Worm (Caenorhabditis elegans) whole organism, mixed stage, embryonic: ENCODE measurements around the gene clec-85.

Source experiments
- M03D4.4 ChIP-seq: sonication (generic microtip); optimal IDR thresholded peaks from 2 replicates; lab custom pipeline; 2017; ENCODE audit warnings: mild to moderate bottlenecking, missing genetic modification characterization, missing compliant biosample characterization
- bed-3 ChIP-seq: fragments of 200-800 bp; sonication (Bioruptor generic); optimal IDR thresholded peaks from 3 replicates; lab custom pipeline; 2018; ENCODE audit warnings: mild to moderate bottlenecking, missing genetic modification characterization, moderate library complexity, missing compliant biosample characterization
- blmp-1 ChIP-seq: fragments of 150-350 bp; optimal IDR thresholded peaks from 2 replicates; lab custom pipeline; 2014; ENCODE audit warnings: missing biosample characterization, missing genetic modification characterization
- ceh-39 ChIP-seq: fragments of 150-350 bp; optimal IDR thresholded peaks from 2 replicates; lab custom pipeline; 2014; ENCODE audit warnings: missing biosample characterization, missing genetic modification characterization
- ceh-43 ChIP-seq: fragments of 200-800 bp; sonication (Bioruptor generic); optimal IDR thresholded peaks from 2 replicates; lab custom pipeline; 2018; ENCODE audit warnings: mild to moderate bottlenecking, missing genetic modification characterization, moderate library complexity, missing compliant biosample characterization
- ceh-83 ChIP-seq: fragments of 200-800 bp; sonication (Bioruptor generic); optimal IDR thresholded peaks from 2 replicates; lab custom pipeline; 2018; ENCODE audit warnings: mild to moderate bottlenecking, missing genetic modification characterization, missing compliant biosample characterization
- ces-1 ChIP-seq: fragments of 150-350 bp; optimal IDR thresholded peaks from 2 replicates; lab custom pipeline; 2014; ENCODE audit warnings: missing biosample characterization, missing genetic modification reagents, missing genetic modification characterization
- cnd-1 ChIP-seq: fragments of 200-800 bp; sonication (Bioruptor generic); optimal IDR thresholded peaks from 2 replicates; lab custom pipeline; 2018; ENCODE audit warnings: mild to moderate bottlenecking, missing genetic modification characterization, missing compliant biosample characterization
- drap-1 ChIP-seq: fragments of 200-800 bp; sonication (Bioruptor generic); optimal IDR thresholded peaks from 3 replicates; lab custom pipeline; 2018; ENCODE audit warnings: mild to moderate bottlenecking, missing genetic modification characterization, missing compliant biosample characterization
- elt-1 ChIP-seq: sonication (generic microtip); optimal IDR thresholded peaks from 2 replicates; lab custom pipeline; 2017; ENCODE audit warnings: missing genetic modification characterization, mild to moderate bottlenecking, missing compliant biosample characterization, antibody characterized with exemption, moderate library complexity, borderline replicate concordance; ENCODE audit not compliant: insufficient read depth
- elt-3 ChIP-seq: fragments of 150-350 bp; optimal IDR thresholded peaks from 2 replicates; lab custom pipeline; 2014; ENCODE audit warnings: missing biosample characterization, missing genetic modification characterization
- flh-1 ChIP-seq: fragments of 200-800 bp; sonication (Bioruptor generic); optimal IDR thresholded peaks from 2 replicates; lab custom pipeline; 2018; ENCODE audit warnings: mild to moderate bottlenecking, missing genetic modification characterization, moderate library complexity, missing compliant biosample characterization
- ham-2 ChIP-seq: fragments of 200-800 bp; sonication (Bioruptor generic); optimal IDR thresholded peaks from 2 replicates; lab custom pipeline; 2018; ENCODE audit warnings: mild to moderate bottlenecking, missing genetic modification characterization, missing compliant biosample characterization
- hlh-1 ChIP-seq: fragments of 150-350 bp; optimal IDR thresholded peaks from 2 replicates; lab custom pipeline; 2014; ENCODE audit warnings: missing biosample characterization, missing genetic modification reagents, missing genetic modification characterization
- lin-13 ChIP-seq: fragments of 150-350 bp; optimal IDR thresholded peaks from 2 replicates; lab custom pipeline; 2014; ENCODE audit warnings: missing biosample characterization, missing genetic modification characterization
- lin-32 ChIP-seq: fragments of 200-800 bp; sonication (Bioruptor generic); optimal IDR thresholded peaks from 2 replicates; lab custom pipeline; 2018; ENCODE audit warnings: mild to moderate bottlenecking, missing genetic modification characterization, missing compliant biosample characterization
- lsy-2 ChIP-seq: fragments of 150-350 bp; optimal IDR thresholded peaks from 2 replicates; lab custom pipeline; 2014; ENCODE audit warnings: missing biosample characterization, missing genetic modification characterization
- mab-5 ChIP-seq: fragments of 150-350 bp; optimal IDR thresholded peaks from 2 replicates; lab custom pipeline; 2014; ENCODE audit warnings: missing biosample characterization, missing genetic modification characterization
- mep-1 ChIP-seq: fragments of 150-350 bp; optimal IDR thresholded peaks from 2 replicates; lab custom pipeline; 2017; ENCODE audit warnings: missing biosample characterization, missing genetic modification reagents, missing genetic modification characterization, inconsistent platforms
- mls-2 ChIP-seq: sonication (generic microtip); optimal IDR thresholded peaks from 2 replicates; lab custom pipeline; 2016; ENCODE audit warnings: mild to moderate bottlenecking, missing genetic modification characterization, moderate library complexity, missing compliant biosample characterization
- nhr-12 ChIP-seq: fragments of 150-350 bp; optimal IDR thresholded peaks from 2 replicates; lab custom pipeline; 2014; ENCODE audit warnings: missing biosample characterization, missing genetic modification characterization
- nhr-2 ChIP-seq: fragments of 150-350 bp; optimal IDR thresholded peaks from 2 replicates; lab custom pipeline; 2014; ENCODE audit warnings: missing biosample characterization, missing genetic modification characterization
- nhr-237 ChIP-seq: fragments of 150-350 bp; optimal IDR thresholded peaks from 2 replicates; lab custom pipeline; 2014; ENCODE audit warnings: missing biosample characterization, missing genetic modification characterization
- nhr-28 ChIP-seq: fragments of 150-350 bp; optimal IDR thresholded peaks from 2 replicates; lab custom pipeline; 2014; ENCODE audit warnings: missing biosample characterization, missing genetic modification characterization
- nhr-76 ChIP-seq: sonication (generic microtip); optimal IDR thresholded peaks from 2 replicates; lab custom pipeline; 2017; ENCODE audit warnings: missing biosample characterization, missing genetic modification characterization
- pha-4 ChIP-seq: fragments of 150-350 bp; optimal IDR thresholded peaks from 2 replicates; lab custom pipeline; 2018; ENCODE audit warnings: missing biosample characterization, missing genetic modification reagents, missing genetic modification characterization
- sem-2 ChIP-seq: fragments of 200-800 bp; sonication (Bioruptor generic); optimal IDR thresholded peaks from 2 replicates; lab custom pipeline; 2018; ENCODE audit warnings: mild to moderate bottlenecking, missing genetic modification characterization, missing compliant biosample characterization
- snpc-4 ChIP-seq: fragments of 150-350 bp; optimal IDR thresholded peaks from 2 replicates; lab custom pipeline; 2014; ENCODE audit warnings: missing biosample characterization, missing genetic modification characterization
- sptf-1 ChIP-seq: sonication (generic microtip); optimal IDR thresholded peaks from 2 replicates; lab custom pipeline; 2017; ENCODE audit warnings: mild to moderate bottlenecking, missing genetic modification characterization, moderate library complexity, missing compliant biosample characterization
- tbx-8 ChIP-seq: fragments of 200-800 bp; sonication (Bioruptor generic); optimal IDR thresholded peaks from 2 replicates; lab custom pipeline; 2018; ENCODE audit warnings: mild to moderate bottlenecking, missing genetic modification characterization, moderate library complexity, missing compliant biosample characterization
- unc-120 ChIP-seq: sonication (generic microtip); optimal IDR thresholded peaks from 2 replicates; lab custom pipeline; 2017; ENCODE audit warnings: missing genetic modification characterization, missing compliant biosample characterization; ENCODE audit not compliant: poor library complexity, severe bottlenecking
- unc-39 ChIP-seq: fragments of 150-350 bp; optimal IDR thresholded peaks from 2 replicates; lab custom pipeline; 2014; ENCODE audit warnings: missing biosample characterization, missing genetic modification characterization
- unc-62 ChIP-seq: fragments of 150-350 bp; optimal IDR thresholded peaks from 2 replicates; lab custom pipeline; 2014; ENCODE audit warnings: missing biosample characterization, missing genetic modification reagents, missing genetic modification characterization
- zip-8 ChIP-seq: fragments of 150-350 bp; optimal IDR thresholded peaks from 2 replicates; lab custom pipeline; 2014; ENCODE audit warnings: missing biosample characterization, missing genetic modification characterization
- ztf-11 ChIP-seq: fragments of 150-350 bp; optimal IDR thresholded peaks from 2 replicates; lab custom pipeline; 2014; ENCODE audit warnings: missing biosample characterization, missing genetic modification characterization

clec-85 gene

ce11 chrIV:2803652-2804051, 47.0 kb upstream of the clec-85 start, which contains the start of gene Y54G2A.32:
Gene Y54G2A.32, plus strand, starts transcription at chrIV:2803952.
- no peak for TF ChIP-seq drap-1 (GFP tag; lab: Kevin White, UChicago)
- no peak for TF ChIP-seq M03D4.4 (tag; lab: Kevin White, UChicago)
- TF ChIP-seq ham-2 (GFP tag; lab: Kevin White, UChicago), result no peak
- TF ChIP-seq sptf-1 (tag; lab: Kevin White, UChicago), result no peak
- no peak for TF ChIP-seq nhr-237 (tag; lab: Kevin White, UChicago)
- TF ChIP-seq mep-1 (tag; lab: Kevin White, UChicago), result no peak
- no peak for TF ChIP-seq cnd-1 (tag; lab: Kevin White, UChicago)
- no peak for TF ChIP-seq flh-1 (GFP tag; lab: Kevin White, UChicago)
- no peak for TF ChIP-seq pha-4 (tag; lab: Kevin White, UChicago)
- no peak for TF ChIP-seq elt-1
- TF ChIP-seq ceh-83 (GFP tag; lab: Kevin White, UChicago), result no peak
- TF ChIP-seq nhr-2, result no peak
- TF ChIP-seq ces-1 (GFP tag; lab: Kevin White, UChicago), result no peak
- TF ChIP-seq unc-120 (tag; lab: Kevin White, UChicago), result no peak

DNA sequence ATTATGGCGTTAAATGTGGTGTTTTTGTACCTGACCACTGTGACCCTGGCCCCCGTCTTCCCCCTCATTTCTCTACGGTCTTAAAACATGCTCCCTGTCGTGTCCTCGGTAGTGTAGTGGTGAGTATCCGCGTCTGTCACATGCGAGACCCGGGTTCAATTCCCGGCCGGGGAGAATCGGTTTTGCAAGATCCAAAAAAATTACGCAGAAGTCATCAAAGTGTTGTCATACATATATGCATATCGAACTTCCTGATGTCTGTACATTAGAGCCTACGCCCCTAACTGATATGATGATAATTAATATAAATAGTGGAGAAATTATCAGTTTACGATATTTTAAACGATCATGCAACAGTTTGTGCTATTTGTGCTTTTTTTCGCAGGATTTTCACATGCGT, 45.2 kb upstream of the clec-85 start, which contains the start of gene Y54G2A.45:
TSS of gene Y54G2A.45 (plus strand) at position 333 of the 400 bp plus-strand sequence.
- TF ChIP-seq pha-4 (tag; lab: Kevin White, UChicago) (no peak), unc-62 (GFP tag; lab: Kevin White, UChicago) (no peak), ces-1 (GFP tag; lab: Kevin White, UChicago) (no peak), lin-32 (peak; percentile 28), mab-5 (tag; lab: Kevin White, UChicago) (no peak), snpc-4 (tag; lab: Kevin White, UChicago) (no peak), cnd-1 (tag; lab: Kevin White, UChicago) (peak; percentile 78), unc-39 (tag; lab: Kevin White, UChicago) (no peak), nhr-28 (tag; lab: Kevin White, UChicago) (no peak), drap-1 (GFP tag; lab: Kevin White, UChicago) (peak; percentile 66), ceh-43 (GFP tag; lab: Kevin White, UChicago) (peak; percentile 7), blmp-1 (tag; lab: Kevin White, UChicago) (no peak), unc-120 (tag; lab: Kevin White, UChicago) (peak; percentile 71), sptf-1 (tag; lab: Kevin White, UChicago) (peak; percentile 79), ceh-83 (GFP tag; lab: Kevin White, UChicago) (peak; percentile 72), elt-1 (no peak), ham-2 (GFP tag; lab: Kevin White, UChicago) (no peak), mls-2 (tag; lab: Kevin White, UChicago) (peak; percentile 64), bed-3 (no peak), lin-13 (tag; lab: Kevin White, UChicago) (no peak), sem-2 (GFP tag; lab: Kevin White, UChicago) (peak; percentile 58), tbx-8 (GFP tag; lab: Kevin White, UChicago) (no peak), ztf-11 (no peak), mep-1 (tag; lab: Kevin White, UChicago) (peak; percentile 36), nhr-76 (tag; lab: Kevin White, UChicago) (no peak), flh-1 (GFP tag; lab: Kevin White, UChicago) (peak; percentile 36), zip-8 (tag; lab: Kevin White, UChicago) (no peak), ceh-39 (tag; lab: Kevin White, UChicago) (no peak), nhr-237 (tag; lab: Kevin White, UChicago) (no peak), nhr-12 (tag; lab: Kevin White, UChicago) (no peak), nhr-2 (no peak), M03D4.4 (tag; lab: Kevin White, UChicago) (peak; percentile 76), elt-3 (tag; lab: Kevin White, UChicago) (no peak), hlh-1 (tag; lab: Kevin White, UChicago) (no peak), lsy-2 (tag; lab: Kevin White, UChicago) (no peak)

ce11 chrIV:2808154-2808553, 42.5 kb upstream of the clec-85 start:
- TF ChIP-seq lin-32 (no peak), tbx-8 (GFP tag; lab: Kevin White, UChicago) (no peak), mep-1 (tag; lab: Kevin White, UChicago) (no peak), nhr-28 (tag; lab: Kevin White, UChicago) (no peak)
